Fruit fly (Drosophila melanogaster): Measurements from ENCODE around the gene dnd.

Gene dnd

DNA sequence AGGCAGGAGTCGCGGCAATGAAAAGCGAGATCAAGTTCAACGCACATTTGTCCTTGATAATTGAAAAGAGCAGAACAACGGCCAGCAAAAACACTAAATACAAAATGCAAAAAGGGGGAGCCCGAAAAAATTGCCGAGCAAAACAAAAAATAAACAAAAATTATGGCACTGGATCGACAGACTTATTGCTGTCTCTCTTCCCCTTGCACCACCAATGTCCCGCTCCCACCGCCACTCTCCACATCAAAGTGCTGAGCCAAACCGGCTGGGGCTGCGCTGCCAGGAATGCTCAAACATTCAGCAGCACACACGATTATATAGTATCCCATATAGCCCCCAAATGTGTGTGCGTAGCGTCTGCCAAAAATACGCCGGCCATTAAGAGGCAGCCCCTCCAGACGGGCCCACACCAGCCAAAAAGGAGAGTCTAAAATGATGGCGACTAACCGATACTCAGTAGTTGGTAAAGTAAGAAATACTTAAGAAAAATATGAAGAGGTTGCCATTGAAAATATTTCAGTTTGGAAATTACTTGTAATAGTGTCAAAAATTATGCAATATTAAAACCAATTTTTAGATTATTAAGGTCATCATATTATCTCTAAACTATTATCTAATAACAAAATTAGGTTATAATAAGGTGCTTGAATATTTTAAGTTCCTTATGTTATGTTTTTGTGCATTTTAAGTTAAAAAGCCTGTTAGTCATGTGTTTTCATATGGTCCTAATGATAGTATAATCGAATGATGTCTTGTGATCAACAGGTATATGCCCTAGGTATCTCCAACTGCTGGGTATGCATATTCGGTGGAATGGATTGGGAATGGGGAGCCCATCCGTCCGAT, 34.4 kb upstream of the dnd start:
- TF ChIP-seq pdm3 (GFP tag; optimal IDR thresholded peaks at IDR 0.05) (peak; percentile 75), fd85E (GFP tag; optimal IDR thresholded peaks at IDR 0.05) (no peak), Ets96B (tag; optimal IDR thresholded peaks at IDR 0.05) (peak; percentile 77), fkh (GFP tag; optimal IDR thresholded peaks at IDR 0.05) (no peak), CG6792 (GFP tag; optimal IDR thresholded peaks at IDR 0.05) (peak; percentile 71), eg (GFP tag; IDR thresholded peaks at IDR 0.05) (no peak), CG15336 (GFP tag; IDR thresholded peaks at IDR 0.05) (peak; percentile 38; the same call in 1 of the 2 replicates), CG1621 (tag; optimal IDR thresholded peaks at IDR 0.05) (peak; percentile 32), Sox102F (GFP tag; optimal IDR thresholded peaks at IDR 0.05) (peak; percentile 67), CG6808 (GFP tag; optimal IDR thresholded peaks at IDR 0.05) (peak; percentile 86), dsx (GFP tag; optimal IDR thresholded peaks at IDR 0.05; ENCODE audit: poor library complexity, severe bottlenecking) (peak; percentile 71), Smox (GFP tag; optimal IDR thresholded peaks at IDR 0.05) (peak; percentile 58), Ets21C (GFP tag; optimal IDR thresholded peaks at IDR 0.05) (peak; percentile 27), Hr39 (GFP tag; optimal IDR thresholded peaks at IDR 0.05) (peak; percentile 52), CG6163 (GFP tag; IDR thresholded peaks at IDR 0.05) (0 out of 3 replicates have a peak, but pooled peaks have one; percentile 53), net (GFP tag; optimal IDR thresholded peaks at IDR 0.05) (peak; percentile 42), vri (GFP tag; optimal IDR thresholded peaks at IDR 0.05) (peak; percentile 62), svp (GFP tag) (peak; percentile 89), Lpt (GFP tag; optimal IDR thresholded peaks at IDR 0.05) (no peak), Sox15 (GFP tag; optimal IDR thresholded peaks at IDR 0.05) (peak; percentile 57), Met (GFP tag; optimal IDR thresholded peaks at IDR 0.05) (peak; percentile 78), Eip93F (GFP tag; optimal IDR thresholded peaks at IDR 0.05) (no peak), fd59A (GFP tag; optimal IDR thresholded peaks at IDR 0.05) (peak; percentile 85), Hr38 (GFP tag; optimal IDR thresholded peaks at IDR 0.05) (no peak), CG9139 (GFP tag; optimal IDR thresholded peaks at IDR 0.05) (peak; percentile 32), CG6276 (GFP tag; optimal IDR thresholded peaks at IDR 0.05) (peak; percentile 15), CG3032 (tag; optimal IDR thresholded peaks at IDR 0.05) (peak; percentile 82), CG8632 (GFP tag; optimal IDR thresholded peaks at IDR 0.05) (peak; percentile 74), CG31627 (GFP tag; optimal IDR thresholded peaks at IDR 0.05) (peak; percentile 69), ss (GFP tag; optimal IDR thresholded peaks at IDR 0.05) (peak; percentile 65 to 81), Hr4 (GFP tag; optimal IDR thresholded peaks at IDR 0.05) (peak; percentile 54), cyc (GFP tag; optimal IDR thresholded peaks at IDR 0.05) (peak; percentile 26), Gug (GFP tag; IDR thresholded peaks at IDR 0.05) (no peak), CG11762 (GFP tag; optimal IDR thresholded peaks at IDR 0.05; ENCODE audit: insufficient read depth) (peak; percentile 66), Eip75B (GFP tag; optimal IDR thresholded peaks at IDR 0.05) (peak; percentile 74), Blimp-1 (GFP tag; optimal IDR thresholded peaks at IDR 0.05) (peak; percentile 64), achi (GFP tag; optimal IDR thresholded peaks at IDR 0.05) (peak; percentile 76), CG10669 (GFP tag; optimal IDR thresholded peaks at IDR 0.05) (peak; percentile 71), CG8119 (GFP tag; IDR thresholded peaks at IDR 0.05) (peak; percentile 23; the same call in 1 of the 3 replicates), topi (GFP tag; optimal IDR thresholded peaks at IDR 0.05) (peak; percentile 80), CG11902 (GFP tag; optimal IDR thresholded peaks at IDR 0.05) (peak; percentile 38), CG34406 (GFP tag; optimal IDR thresholded peaks at IDR 0.05) (peak; percentile 75), Sox14 (GFP tag; optimal IDR thresholded peaks at IDR 0.05) (peak; percentile 76), esn (GFP tag; optimal IDR thresholded peaks at IDR 0.05) (peak; percentile 86), CG10631 (GFP tag; optimal IDR thresholded peaks at IDR 0.05) (peak; percentile 84), CG8319 (GFP tag; optimal IDR thresholded peaks at IDR 0.05) (peak; percentile 46), dac (GFP tag; optimal IDR thresholded peaks at IDR 0.05) (no peak), OdsH (GFP tag; optimal IDR thresholded peaks at IDR 0.05) (peak; percentile 60), CG32006 (GFP tag; optimal IDR thresholded peaks at IDR 0.05) (peak; percentile 70), lz (GFP tag; optimal IDR thresholded peaks at IDR 0.05) (peak; percentile 83)
